Worm (Caenorhabditis elegans) whole organism, midembryonic: Measurements from ENCODE around the gene acr-14.

ENCODE experiments used
- T22C8.4 ChIP-seq: fragments of 200-800 bp; sonication (Bioruptor generic); IDR thresholded peaks from 2 replicates; pipeline ENCODE4 v1.3.6; 2022; ENCODE audit warnings: missing genetic modification characterization, missing compliant biosample characterization
- cog-1 ChIP-seq: sonication (generic microtip); optimal IDR thresholded peaks from 2 replicates; lab custom pipeline; 2016; ENCODE audit warnings: missing genetic modification characterization, missing compliant biosample characterization
- flt-1 ChIP-seq: fragments of 200-800 bp; sonication (Bioruptor generic); IDR thresholded peaks from 2 replicates; pipeline ENCODE4 v1.3.6; 2022; ENCODE audit warnings: missing genetic modification characterization, missing compliant biosample characterization
- klf-2 ChIP-seq: fragments of 200-800 bp; sonication (Bioruptor generic); conservative IDR thresholded peaks from 2 replicates; pipeline ENCODE4 v1.3.6; 2022; ENCODE audit warnings: missing genetic modification reagents, missing genetic modification characterization, missing compliant biosample characterization
- med-1 ChIP-seq: sonication (generic microtip); optimal IDR thresholded peaks from 2 replicates; lab custom pipeline; 2017; ENCODE audit warnings: missing genetic modification characterization, mild to moderate bottlenecking, missing compliant biosample characterization, antibody characterized with exemption, missing genetic modification reagents; ENCODE audit not compliant: insufficient read depth
- ref-1 ChIP-seq: fragments of 200-800 bp; sonication (Bioruptor generic); conservative IDR thresholded peaks from 2 replicates; pipeline ENCODE4 v1.3.6; 2022; ENCODE audit warnings: missing genetic modification reagents, missing genetic modification characterization, missing compliant biosample characterization
- tab-1 ChIP-seq: fragments of 200-800 bp; sonication (Bioruptor generic); IDR thresholded peaks from 2 replicates; pipeline ENCODE4 v1.3.6; 2022; ENCODE audit warnings: missing genetic modification characterization, missing compliant biosample characterization
- ztf-23 ChIP-seq: fragments of 200-800 bp; sonication (Bioruptor generic); IDR thresholded peaks from 2 replicates; pipeline ENCODE4 v1.3.6; 2022; ENCODE audit warnings: missing genetic modification reagents, missing genetic modification characterization, missing compliant biosample characterization
- ztf-29 ChIP-seq: fragments of 200-800 bp; sonication (Bioruptor generic); IDR thresholded peaks from 2 replicates; pipeline ENCODE4 v1.3.6; 2022; ENCODE audit warnings: missing genetic modification reagents, missing genetic modification characterization, missing compliant biosample characterization

The acr-14 gene

DNA sequence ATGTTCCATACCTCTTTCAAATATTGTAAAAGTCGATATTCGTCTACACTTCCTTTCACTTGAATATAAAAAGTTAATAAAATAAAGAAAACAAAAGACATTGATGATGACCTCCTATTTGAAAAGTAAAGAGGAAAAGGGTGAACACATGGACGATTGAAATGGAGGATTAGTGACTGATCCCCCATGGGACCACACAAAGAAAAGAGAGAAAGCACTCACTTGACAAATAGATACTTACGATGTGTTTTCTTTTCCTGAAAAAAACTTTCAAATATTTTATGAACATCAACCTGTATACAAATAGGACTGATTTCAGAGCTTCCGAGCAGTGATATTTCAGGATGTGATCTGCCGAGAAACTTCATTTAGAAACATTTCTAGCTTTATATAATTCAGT lies at the start of gene acr-14:
Gene acr-14 (minus strand): TSS at position 101 of the 400 bp plus-strand sequence.
- TF ChIP-seq flt-1 (GFP tag; lab: Robert Waterston, UW) (no peak), tab-1 (GFP tag; lab: Robert Waterston, UW) (no peak), ztf-23 (GFP tag; lab: Robert Waterston, UW) (no peak)

ce11 chrII:8226475-8226874 lies 49.5 kb upstream of the acr-14 start:
- TF ChIP-seq med-1 (GFP tag; lab: Kevin White, UChicago) (no peak), klf-2 (no peak), cog-1 (tag; lab: Kevin White, UChicago) (no peak), ztf-29 (GFP tag; lab: Robert Waterston, UW) (no peak), tab-1 (GFP tag; lab: Robert Waterston, UW) (no peak), flt-1 (GFP tag; lab: Robert Waterston, UW) (no peak), ref-1 (GFP tag; lab: Robert Waterston, UW) (no peak), T22C8.4 (GFP tag; lab: Robert Waterston, UW) (no peak), ztf-23 (GFP tag; lab: Robert Waterston, UW) (no peak)

DNA sequence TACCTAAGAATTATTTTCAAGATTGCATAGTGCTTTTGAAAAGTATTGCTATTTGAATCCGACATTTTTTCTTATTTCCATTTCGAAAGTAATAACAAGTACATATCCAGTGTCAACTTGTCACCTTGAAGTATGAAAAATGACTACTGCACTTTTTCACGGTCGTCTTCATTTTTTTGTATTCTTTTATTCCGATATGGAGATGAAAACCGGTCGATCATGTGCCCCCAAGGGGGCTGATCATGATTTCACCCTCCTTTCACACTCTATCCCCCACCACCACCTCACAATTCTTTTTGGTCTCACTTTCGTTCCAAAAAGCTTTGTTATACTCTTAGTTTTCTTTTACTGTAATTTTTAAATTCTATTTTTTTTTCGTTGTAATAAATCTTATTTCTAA lies 48.9 kb upstream of the acr-14 start:
- TF ChIP-seq T22C8.4 (GFP tag; lab: Robert Waterston, UW) (no peak), ref-1 (GFP tag; lab: Robert Waterston, UW) (no peak), flt-1 (GFP tag; lab: Robert Waterston, UW) (no peak), cog-1 (tag; lab: Kevin White, UChicago) (no peak), med-1 (GFP tag; lab: Kevin White, UChicago) (no peak), ztf-29 (GFP tag; lab: Robert Waterston, UW) (no peak), klf-2 (no peak), tab-1 (GFP tag; lab: Robert Waterston, UW) (no peak), ztf-23 (GFP tag; lab: Robert Waterston, UW) (no peak)

DNA sequence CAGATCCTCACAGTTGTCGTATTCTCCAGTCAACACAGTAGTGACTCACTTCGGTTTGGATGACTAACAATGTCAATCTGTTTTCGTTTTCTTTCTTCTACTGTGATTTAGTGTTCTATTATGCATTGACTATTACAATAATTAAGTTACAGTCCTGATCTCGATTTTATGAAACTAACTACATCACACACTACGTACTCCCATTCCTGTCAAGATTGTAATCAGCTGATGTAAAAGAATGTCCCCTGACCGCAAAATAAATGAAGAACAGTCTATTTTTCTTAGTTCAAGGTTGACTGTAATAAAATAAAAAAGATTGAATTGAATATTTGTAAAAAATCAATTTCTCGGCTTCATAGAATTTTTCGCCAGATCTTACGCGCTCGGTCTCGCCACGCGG lies 48.4 kb upstream of the acr-14 start:
- TF ChIP-seq ztf-29 (GFP tag; lab: Robert Waterston, UW) (no peak), T22C8.4 (GFP tag; lab: Robert Waterston, UW) (no peak), klf-2 (no peak), tab-1 (GFP tag; lab: Robert Waterston, UW) (no peak), med-1 (GFP tag; lab: Kevin White, UChicago) (no peak), cog-1 (tag; lab: Kevin White, UChicago) (no peak), ztf-23 (GFP tag; lab: Robert Waterston, UW) (no peak), ref-1 (GFP tag; lab: Robert Waterston, UW) (no peak), flt-1 (GFP tag; lab: Robert Waterston, UW) (no peak)

DNA sequence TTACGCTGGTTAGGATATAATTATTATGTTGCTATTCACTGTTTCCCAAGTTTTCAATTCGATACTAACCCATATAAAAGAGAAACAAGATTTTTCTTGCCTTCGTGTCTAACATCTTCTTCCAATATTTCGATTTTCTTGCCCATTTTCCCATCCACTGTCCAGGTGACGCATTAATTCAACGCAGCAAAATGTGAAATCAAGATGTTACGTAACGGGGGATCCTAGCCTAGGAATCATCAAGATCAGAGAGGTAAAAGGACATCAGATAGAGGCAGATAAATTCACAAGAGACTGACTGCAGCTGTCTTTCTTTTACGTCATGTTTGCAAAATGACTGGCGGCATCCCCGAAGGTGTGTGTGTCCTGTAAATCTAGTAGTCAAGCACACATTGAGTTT lies 47.6 kb upstream of the acr-14 start:
- TF ChIP-seq ztf-29 (GFP tag; lab: Robert Waterston, UW) (no peak), ref-1 (GFP tag; lab: Robert Waterston, UW) (no peak), flt-1 (GFP tag; lab: Robert Waterston, UW) (no peak), klf-2 (no peak), T22C8.4 (GFP tag; lab: Robert Waterston, UW) (no peak), ztf-23 (GFP tag; lab: Robert Waterston, UW) (no peak), cog-1 (tag; lab: Kevin White, UChicago) (no peak), tab-1 (GFP tag; lab: Robert Waterston, UW) (no peak), med-1 (GFP tag; lab: Kevin White, UChicago) (no peak)

DNA sequence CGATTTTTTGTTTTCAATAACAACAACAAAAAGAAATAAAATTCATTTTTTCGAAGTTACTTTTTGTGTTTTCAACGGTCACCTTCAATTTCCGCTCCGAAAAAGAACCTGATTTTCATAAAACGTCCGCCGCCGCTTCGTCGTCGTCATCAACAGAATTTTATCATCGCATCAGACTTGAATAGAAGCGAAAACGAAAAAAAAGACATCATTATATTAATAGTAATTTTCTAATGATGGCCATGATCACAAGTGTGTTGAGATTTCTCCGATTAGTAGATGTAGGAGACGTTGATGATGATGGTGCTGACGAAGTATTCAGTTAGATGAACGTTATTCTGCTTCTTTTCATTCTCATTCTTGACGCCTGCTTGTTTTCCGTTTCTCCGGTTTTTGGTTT lies 47.0 kb upstream of the acr-14 start:
- TF ChIP-seq cog-1 (tag; lab: Kevin White, UChicago), result no peak
- no peak for TF ChIP-seq ztf-29 (GFP tag; lab: Robert Waterston, UW)
- no peak for TF ChIP-seq flt-1 (GFP tag; lab: Robert Waterston, UW)
- no peak for TF ChIP-seq klf-2
- TF ChIP-seq ztf-23 (GFP tag; lab: Robert Waterston, UW), result no peak
- TF ChIP-seq T22C8.4 (GFP tag; lab: Robert Waterston, UW), result no peak
- no peak for TF ChIP-seq med-1 (GFP tag; lab: Kevin White, UChicago)
- TF ChIP-seq ref-1 (GFP tag; lab: Robert Waterston, UW), result no peak
- no peak for TF ChIP-seq tab-1 (GFP tag; lab: Robert Waterston, UW)

DNA sequence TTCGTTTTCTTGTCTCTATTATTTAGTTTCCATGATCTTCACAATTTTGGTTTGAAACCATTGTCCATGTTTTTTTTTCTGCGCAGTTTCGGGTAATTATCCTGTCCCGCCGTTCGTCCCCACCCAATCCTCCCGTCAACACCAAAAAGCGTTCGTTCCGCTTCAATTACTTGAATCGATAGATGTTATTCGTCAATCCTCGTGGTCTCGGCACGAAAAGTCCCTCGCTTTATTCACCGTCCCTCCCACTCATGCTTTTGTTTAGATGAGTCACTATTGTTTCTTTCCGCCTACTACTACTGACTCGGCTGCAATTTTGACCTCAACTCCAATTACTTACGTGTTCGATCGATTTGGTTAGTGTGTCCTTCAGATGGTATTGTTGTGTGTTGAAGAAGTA lies 46.4 kb upstream of the acr-14 start:
- no peak for TF ChIP-seq flt-1 (GFP tag; lab: Robert Waterston, UW)
- TF ChIP-seq T22C8.4 (GFP tag; lab: Robert Waterston, UW), result no peak
- no peak for TF ChIP-seq med-1 (GFP tag; lab: Kevin White, UChicago)
- TF ChIP-seq tab-1 (GFP tag; lab: Robert Waterston, UW), result no peak
- TF ChIP-seq ref-1 (GFP tag; lab: Robert Waterston, UW), result no peak
- TF ChIP-seq cog-1 (tag; lab: Kevin White, UChicago), result no peak
- no peak for TF ChIP-seq ztf-29 (GFP tag; lab: Robert Waterston, UW)
- no peak for TF ChIP-seq klf-2
- no peak for TF ChIP-seq ztf-23 (GFP tag; lab: Robert Waterston, UW)

ce11 chrII:8222309-8223065 lies 45.5 kb upstream of the acr-14 start, which contains the start of gene dab-1:
Gene dab-1 (plus strand): TSS chrII:8222386.
- TF ChIP-seq ztf-29 (GFP tag; lab: Robert Waterston, UW) (no peak), T22C8.4 (GFP tag; lab: Robert Waterston, UW) (no peak), cog-1 (tag; lab: Kevin White, UChicago) (no peak), tab-1 (GFP tag; lab: Robert Waterston, UW) (no peak), flt-1 (GFP tag; lab: Robert Waterston, UW) (no peak), ref-1 (GFP tag; lab: Robert Waterston, UW) (no peak), ztf-23 (GFP tag; lab: Robert Waterston, UW) (no peak), klf-2 (no peak), med-1 (GFP tag; lab: Kevin White, UChicago) (no peak)

DNA sequence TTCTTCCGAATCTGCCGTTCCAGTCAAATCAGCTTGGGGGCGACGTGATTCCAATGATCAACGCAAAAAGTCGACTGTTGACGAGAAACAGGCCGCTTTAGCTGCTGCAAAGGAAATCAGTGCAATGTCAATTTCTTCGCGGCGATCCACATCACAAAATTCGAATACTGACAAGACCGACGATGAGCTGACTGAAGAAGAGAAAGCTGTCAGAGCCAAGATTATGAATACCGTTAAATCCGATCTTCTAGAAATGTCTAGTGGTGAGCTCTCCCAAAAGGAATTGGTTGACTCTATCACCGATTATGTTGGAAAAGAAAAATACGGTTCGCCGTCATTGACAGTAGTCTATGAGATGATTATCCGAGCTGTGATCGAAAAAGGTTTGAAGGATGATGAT lies 43.3 kb upstream of the acr-14 start:
- no peak for TF ChIP-seq ztf-29 (GFP tag; lab: Robert Waterston, UW)
- TF ChIP-seq med-1 (GFP tag; lab: Kevin White, UChicago), result no peak
- no peak for TF ChIP-seq ref-1 (GFP tag; lab: Robert Waterston, UW)
- no peak for TF ChIP-seq tab-1 (GFP tag; lab: Robert Waterston, UW)
- TF ChIP-seq klf-2, result no peak
- no peak for TF ChIP-seq cog-1 (tag; lab: Kevin White, UChicago)
- TF ChIP-seq ztf-23 (GFP tag; lab: Robert Waterston, UW), result no peak
- no peak for TF ChIP-seq flt-1 (GFP tag; lab: Robert Waterston, UW)
- no peak for TF ChIP-seq T22C8.4 (GFP tag; lab: Robert Waterston, UW)
